Worm (Caenorhabditis elegans) whole organism, midembryonic: ENCODE measurements around the gene lgc-13.

Experiments used
- T22C8.4 ChIP-seq: fragments of 200-800 bp; sonication (Bioruptor generic); IDR thresholded peaks from 2 replicates; pipeline ENCODE4 v1.3.6; 2022; ENCODE audit warnings: missing genetic modification characterization, missing compliant biosample characterization
- cog-1 ChIP-seq: sonication (generic microtip); optimal IDR thresholded peaks from 2 replicates; lab custom pipeline; 2016; ENCODE audit warnings: missing genetic modification characterization, missing compliant biosample characterization
- flt-1 ChIP-seq: fragments of 200-800 bp; sonication (Bioruptor generic); IDR thresholded peaks from 2 replicates; pipeline ENCODE4 v1.3.6; 2022; ENCODE audit warnings: missing genetic modification characterization, missing compliant biosample characterization
- klf-2 ChIP-seq: fragments of 200-800 bp; sonication (Bioruptor generic); conservative IDR thresholded peaks from 2 replicates; pipeline ENCODE4 v1.3.6; 2022; ENCODE audit warnings: missing genetic modification reagents, missing genetic modification characterization, missing compliant biosample characterization
- med-1 ChIP-seq: sonication (generic microtip); optimal IDR thresholded peaks from 2 replicates; lab custom pipeline; 2017; ENCODE audit warnings: missing genetic modification characterization, mild to moderate bottlenecking, missing compliant biosample characterization, antibody characterized with exemption, missing genetic modification reagents; ENCODE audit not compliant: insufficient read depth
- ref-1 ChIP-seq: fragments of 200-800 bp; sonication (Bioruptor generic); conservative IDR thresholded peaks from 2 replicates; pipeline ENCODE4 v1.3.6; 2022; ENCODE audit warnings: missing genetic modification reagents, missing genetic modification characterization, missing compliant biosample characterization
- tab-1 ChIP-seq: fragments of 200-800 bp; sonication (Bioruptor generic); IDR thresholded peaks from 2 replicates; pipeline ENCODE4 v1.3.6; 2022; ENCODE audit warnings: missing genetic modification characterization, missing compliant biosample characterization
- ztf-23 ChIP-seq: fragments of 200-800 bp; sonication (Bioruptor generic); IDR thresholded peaks from 2 replicates; pipeline ENCODE4 v1.3.6; 2022; ENCODE audit warnings: missing genetic modification reagents, missing genetic modification characterization, missing compliant biosample characterization
- ztf-29 ChIP-seq: fragments of 200-800 bp; sonication (Bioruptor generic); IDR thresholded peaks from 2 replicates; pipeline ENCODE4 v1.3.6; 2022; ENCODE audit warnings: missing genetic modification reagents, missing genetic modification characterization, missing compliant biosample characterization

Gene lgc-13

ce11 chrX:12093043-12093442 lies 15.9 kb upstream of the lgc-13 start, which contains the start of gene W03G11.4:
Gene W03G11.4 (minus strand): TSS chrX:12093143.
- TF ChIP-seq klf-2 (no peak), cog-1 (no peak), ztf-29 (no peak), tab-1 (GFP tag; lab: Robert Waterston, UW) (no peak), ztf-23 (GFP tag; lab: Robert Waterston, UW) (no peak), med-1 (no peak), T22C8.4 (GFP tag; lab: Robert Waterston, UW) (no peak), flt-1 (no peak), ref-1 (no peak)

- TF ChIP-seq klf-2 (no peak), flt-1 (no peak), ztf-23 (GFP tag; lab: Robert Waterston, UW) (no peak), tab-1 (GFP tag; lab: Robert Waterston, UW) (no peak), cog-1 (no peak), ztf-29 (no peak), ref-1 (no peak), med-1 (no peak), T22C8.4 (GFP tag; lab: Robert Waterston, UW) (no peak)
Observed at ce11 chrX:12093992-12094391, 15.0 kb upstream of the lgc-13 start.

ce11 chrX:12095200-12095599 lies 13.8 kb upstream of the lgc-13 start:
- TF ChIP-seq flt-1, result no peak

ce11 chrX:12097995-12098394 lies 11.0 kb upstream of the lgc-13 start:
- TF ChIP-seq med-1, result no peak
- TF ChIP-seq T22C8.4 (GFP tag; lab: Robert Waterston, UW), result no peak
- TF ChIP-seq cog-1, result no peak
- no peak for TF ChIP-seq flt-1
- no peak for TF ChIP-seq tab-1 (GFP tag; lab: Robert Waterston, UW)
- TF ChIP-seq ztf-29, result no peak
- no peak for TF ChIP-seq klf-2
- no peak for TF ChIP-seq ref-1
- TF ChIP-seq ztf-23 (GFP tag; lab: Robert Waterston, UW), result no peak

ce11 chrX:12103712-12104111 lies 5.3 kb upstream of the lgc-13 start, which contains the start of gene W03G11.3:
Gene W03G11.3 (minus strand): TSS chrX:12103812.
- no peak for TF ChIP-seq klf-2
- no peak for TF ChIP-seq ref-1
- TF ChIP-seq T22C8.4 (GFP tag; lab: Robert Waterston, UW), result no peak
- TF ChIP-seq ztf-23 (GFP tag; lab: Robert Waterston, UW), result no peak
- TF ChIP-seq ztf-29, result no peak
- no peak for TF ChIP-seq cog-1
- no peak for TF ChIP-seq tab-1 (GFP tag; lab: Robert Waterston, UW)
- no peak for TF ChIP-seq flt-1
- TF ChIP-seq med-1, result no peak

- TF ChIP-seq flt-1, result no peak
- no peak for TF ChIP-seq ztf-29
- no peak for TF ChIP-seq cog-1
Observed at ce11 chrX:12104630-12105029, 4.3 kb upstream of the lgc-13 start, which contains the start of gene col-181. Gene col-181 (plus strand): TSS chrX:12104930.

ce11 chrX:12105458-12105857 lies 3.5 kb upstream of the lgc-13 start:
- TF ChIP-seq ztf-29 (no peak), tab-1 (GFP tag; lab: Robert Waterston, UW) (no peak), T22C8.4 (GFP tag; lab: Robert Waterston, UW) (no peak), med-1 (no peak), ztf-23 (GFP tag; lab: Robert Waterston, UW) (no peak), ref-1 (no peak), klf-2 (no peak), flt-1 (no peak), cog-1 (no peak)

ce11 chrX:12106004-12106403 lies 3.0 kb upstream of the lgc-13 start:
- TF ChIP-seq tab-1 (GFP tag; lab: Robert Waterston, UW) (no peak; the same call in 1 of the 2 replicates), ref-1 (peak; percentile 96), ztf-29 (peak; percentile 98), ztf-23 (GFP tag; lab: Robert Waterston, UW) (peak; percentile 98), cog-1 (peak; percentile 95), T22C8.4 (GFP tag; lab: Robert Waterston, UW) (peak; percentile 97), med-1 (peak; percentile 90), flt-1 (peak; percentile 99), klf-2 (peak; percentile 98)

ce11 chrX:12111213-12111612 lies 2.2 kb downstream of the lgc-13 start, which contains the start of gene lgc-14:
Gene lgc-14 (plus strand): TSS chrX:12111513.
- no peak for TF ChIP-seq T22C8.4 (GFP tag; lab: Robert Waterston, UW)

ce11 chrX:12114024-12114423 lies 5.1 kb downstream of the lgc-13 start, which contains the start of gene lgc-15:
Gene lgc-15 (plus strand): TSS chrX:12114324.
- TF ChIP-seq flt-1, result no peak
- no peak for TF ChIP-seq ztf-29
- TF ChIP-seq ref-1, result no peak
- TF ChIP-seq klf-2, result no peak
- TF ChIP-seq cog-1, result no peak
- TF ChIP-seq ztf-23 (GFP tag; lab: Robert Waterston, UW), result no peak
- TF ChIP-seq med-1, result no peak
- no peak for TF ChIP-seq tab-1 (GFP tag; lab: Robert Waterston, UW)
- no peak for TF ChIP-seq T22C8.4 (GFP tag; lab: Robert Waterston, UW)

- no peak for TF ChIP-seq klf-2
- TF ChIP-seq T22C8.4 (GFP tag; lab: Robert Waterston, UW), result no peak
- TF ChIP-seq cog-1, result no peak
Observed at ce11 chrX:12118340-12118739, 9.4 kb downstream of the lgc-13 start, which contains the start of gene lgc-16. Gene lgc-16 (plus strand): TSS chrX:12118640.

- TF ChIP-seq flt-1, result no peak
- no peak for TF ChIP-seq ztf-23 (GFP tag; lab: Robert Waterston, UW)
- no peak for TF ChIP-seq med-1
- TF ChIP-seq klf-2, result no peak
- no peak for TF ChIP-seq ztf-29
- TF ChIP-seq T22C8.4 (GFP tag; lab: Robert Waterston, UW), result no peak
- TF ChIP-seq tab-1 (GFP tag; lab: Robert Waterston, UW), result no peak
- TF ChIP-seq ref-1, result no peak
- TF ChIP-seq cog-1, result no peak
Observed at ce11 chrX:12121285-12121684, 12.3 kb downstream of the lgc-13 start, which contains the start of gene lgc-17. Gene lgc-17 (plus strand): TSS chrX:12121585.
